Worm (Caenorhabditis elegans) whole organism, L4/young adult: ENCODE measurements around the gene K10C8.4.

Experiments used
- W03F9.2 ChIP-seq: fragments of 150-350 bp; optimal IDR thresholded peaks from 2 replicates; lab custom pipeline; 2014; ENCODE audit warnings: missing biosample characterization, missing genetic modification characterization
- dao-5 ChIP-seq: sonication (generic microtip); optimal IDR thresholded peaks from 2 replicates; lab custom pipeline; 2016; ENCODE audit warnings: missing genotype, missing genetic modification characterization, moderate library complexity, missing compliant biosample characterization
- him-1 ChIP-seq: sonication (generic microtip); optimal IDR thresholded peaks from 2 replicates; lab custom pipeline; 2016; ENCODE audit warnings: missing genotype, missing genetic modification reagents, missing genetic modification characterization, missing compliant biosample characterization

DNA sequence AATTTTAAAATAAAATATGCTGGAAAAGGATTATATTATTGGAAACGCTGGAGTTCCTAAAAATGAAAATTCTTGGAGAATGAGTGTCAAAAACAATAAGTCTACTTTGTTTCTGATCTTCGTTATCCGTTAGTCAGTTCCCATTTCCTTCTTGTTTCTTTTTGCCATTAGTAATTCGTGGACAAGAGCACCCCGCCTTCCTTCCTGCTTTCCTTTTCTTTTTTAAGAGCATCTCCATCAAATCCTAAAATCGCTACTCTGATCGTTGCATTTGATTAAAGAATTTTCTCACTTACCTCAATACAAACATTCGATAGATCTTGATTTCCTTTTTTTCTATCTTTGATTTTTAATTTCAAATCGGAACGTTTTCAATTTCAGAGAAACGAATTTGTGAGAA lies 16.3 kb upstream of the K10C8.4 start, which contains the start of gene frpr-15:
- TF ChIP-seq him-1 (tag; lab: Kevin White, UChicago) (no peak), dao-5 (no peak), W03F9.2 (tag; lab: Kevin White, UChicago) (no peak)
